Worm (Caenorhabditis elegans): Measurements from ENCODE around the gene srz-101.

DNA sequence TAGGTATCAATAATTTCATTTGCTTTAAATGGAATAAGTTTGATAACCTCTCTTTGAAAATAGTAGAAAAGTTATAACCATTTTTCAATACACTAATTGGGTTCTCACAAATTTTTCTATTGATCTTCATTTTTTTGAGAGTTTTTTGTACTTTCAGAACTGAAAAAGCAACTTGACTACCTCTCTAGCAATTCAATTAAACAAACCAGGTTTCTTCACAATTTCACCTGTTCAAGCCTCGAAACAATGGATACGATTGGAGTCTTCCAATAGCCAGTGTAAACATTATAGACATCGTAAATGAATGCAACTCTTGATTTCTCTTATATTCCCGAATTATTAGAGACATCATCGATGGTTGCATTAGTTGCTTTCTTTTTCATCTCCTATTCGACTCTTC, 35.3 kb downstream of the srz-101 start, which contains the start of gene srz-99:
- TF ChIP-seq him-1 (tag; optimal IDR thresholded peaks at IDR 0.05) (no peak), repo-1 (tag; optimal IDR thresholded peaks at IDR 0.05) (no peak), mes-4 (tag; optimal IDR thresholded peaks at IDR 0.05) (no peak), fkh-3 (tag; optimal IDR thresholded peaks at IDR 0.05) (no peak), ama-1 (optimal IDR thresholded peaks at IDR 0.05) (no peak), ama-1 (GFP tag; optimal IDR thresholded peaks at IDR 0.05) (no peak), F37B4.10 (GFP tag; IDR thresholded peaks at IDR 0.05) (no peak), snpc-3.4 (tag; optimal IDR thresholded peaks at IDR 0.05) (no peak), lin-35 (GFP tag; optimal IDR thresholded peaks at IDR 0.05) (no peak), pha-4 (tag; optimal IDR thresholded peaks at IDR 0.05) (no peak), lin-40 (tag; optimal IDR thresholded peaks at IDR 0.05) (no peak), unc-62 (GFP tag; optimal IDR thresholded peaks at IDR 0.05) (no peak), F55B11.4 (tag; optimal IDR thresholded peaks at IDR 0.05; ENCODE audit: borderline replicate concordance, insufficient read depth) (no peak), mxl-1 (tag; optimal IDR thresholded peaks at IDR 0.05) (no peak), gei-17 (GFP tag; optimal IDR thresholded peaks at IDR 0.05) (no peak)
